Worm (Caenorhabditis elegans): ENCODE results near the gene xrn-1.

DNA sequence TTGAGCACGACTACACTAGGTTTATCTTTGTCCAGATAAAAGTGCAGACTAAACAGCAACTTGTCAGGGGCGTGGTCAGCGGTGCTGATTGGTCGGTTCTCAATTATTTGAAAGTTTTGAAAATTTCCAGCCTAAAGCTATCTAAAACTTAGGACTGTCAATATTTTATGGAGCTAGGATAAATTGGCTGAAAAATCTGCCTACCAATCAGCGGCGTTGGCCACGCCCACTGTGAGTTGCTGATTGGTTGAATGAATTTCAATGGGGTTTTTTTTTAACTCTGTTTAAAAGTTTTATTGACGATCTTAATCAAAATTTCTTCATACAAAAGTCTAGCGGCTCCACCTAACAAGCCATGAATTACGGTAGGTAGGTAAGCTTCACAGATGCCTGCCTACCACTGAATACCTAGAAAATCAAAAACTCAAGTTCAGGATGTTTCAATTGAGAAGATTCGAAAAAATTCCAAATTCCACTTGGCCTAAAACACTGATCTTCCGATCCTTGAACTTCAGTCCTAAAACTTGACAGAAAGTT lies 22.7 kb upstream of the xrn-1 start:
- TF ChIP-seq snpc-4 (tag; optimal IDR thresholded peaks at IDR 0.05) (no peak), pqm-1 (tag; optimal IDR thresholded peaks at IDR 0.05) (no peak), nhr-76 (tag; optimal IDR thresholded peaks at IDR 0.05) (no peak), zag-1 (tag; optimal IDR thresholded peaks at IDR 0.05) (no peak), ama-1 (optimal IDR thresholded peaks at IDR 0.05) (no peak)

Measured in whole organism, L3 larva.